Worm (Caenorhabditis elegans) whole organism, L3 larva: ENCODE data around the gene W10D9.1.

Source experiments
- ceh-9 ChIP-seq: sonication (generic microtip); optimal IDR thresholded peaks from 2 replicates; lab custom pipeline; 2018; ENCODE audit warnings: missing biosample characterization, missing genetic modification characterization
- elt-2 ChIP-seq: sonication (generic microtip); optimal IDR thresholded peaks from 2 replicates; lab custom pipeline; 2016; ENCODE audit warnings: missing genetic modification reagents, mild to moderate bottlenecking, missing genetic modification characterization, missing compliant biosample characterization
- fos-1 ChIP-seq: fragments of 150-350 bp; optimal IDR thresholded peaks from 2 replicates; lab custom pipeline; 2014; ENCODE audit warnings: missing biosample characterization, missing genetic modification characterization
- lin-39 ChIP-seq: fragments of 150-350 bp; optimal IDR thresholded peaks from 2 replicates; lab custom pipeline; 2018; ENCODE audit warnings: missing biosample characterization, missing genetic modification reagents, missing genetic modification characterization
- nhr-237 ChIP-seq: fragments of 150-350 bp; optimal IDR thresholded peaks from 2 replicates; lab custom pipeline; 2014; ENCODE audit warnings: missing biosample characterization, missing genetic modification characterization
- nhr-77 ChIP-seq: fragments of 150-350 bp; optimal IDR thresholded peaks from 2 replicates; lab custom pipeline; 2014; ENCODE audit warnings: missing biosample characterization, missing genetic modification characterization
- pha-4 ChIP-seq: fragments of 150-350 bp; optimal IDR thresholded peaks from 2 replicates; lab custom pipeline; 2014; ENCODE audit warnings: missing biosample characterization, missing genetic modification reagents, missing genetic modification characterization
- tbx-2 ChIP-seq: sonication (generic microtip); optimal IDR thresholded peaks from 2 replicates; lab custom pipeline; 2016; ENCODE audit warnings: mild to moderate bottlenecking, missing genetic modification characterization, missing compliant biosample characterization
- unc-62 ChIP-seq: fragments of 150-350 bp; sonication (generic microtip); optimal IDR thresholded peaks from 4 replicates; lab custom pipeline; 2014; ENCODE audit warnings: missing biosample characterization, missing genetic modification reagents, missing genetic modification characterization
- ztf-11 ChIP-seq: fragments of 150-350 bp; optimal IDR thresholded peaks from 2 replicates; lab custom pipeline; 2014; ENCODE audit warnings: missing biosample characterization, missing genetic modification characterization

DNA sequence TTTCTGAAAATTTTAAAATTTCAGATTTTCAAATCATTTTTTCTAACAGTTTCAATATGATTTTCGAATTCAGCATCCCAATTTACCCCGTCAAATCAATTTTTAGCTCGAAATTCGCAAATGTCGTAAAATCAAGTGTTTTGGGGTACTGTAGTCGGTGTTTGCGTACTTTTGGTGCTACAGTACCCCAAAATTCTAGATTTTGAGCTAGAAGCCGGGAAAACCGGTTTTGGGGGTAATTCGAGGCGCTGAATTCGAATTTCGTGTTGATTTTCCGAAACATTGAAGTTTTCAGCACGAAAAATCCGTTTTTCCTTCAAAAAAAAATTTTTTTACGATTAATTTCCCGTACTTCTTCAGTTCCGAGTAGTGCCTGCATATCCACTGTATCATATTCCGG, 1.6 kb downstream of the W10D9.1 start:
- TF ChIP-seq nhr-237 (tag; lab: Kevin White, UChicago): no peak
- TF ChIP-seq lin-39 (tag; lab: Kevin White, UChicago): no peak
- no peak for TF ChIP-seq fos-1 (tag; lab: Kevin White, UChicago)
- TF ChIP-seq ceh-9 (tag; lab: Kevin White, UChicago): no peak
- no peak for TF ChIP-seq tbx-2 (tag; lab: Kevin White, UChicago)
- no peak for TF ChIP-seq ztf-11
- TF ChIP-seq nhr-77 (tag; lab: Kevin White, UChicago): no peak
- no peak for TF ChIP-seq unc-62 (GFP tag; lab: Kevin White, UChicago)
- no peak for TF ChIP-seq elt-2
- TF ChIP-seq pha-4 (tag; lab: Kevin White, UChicago): no peak
